Fruit fly (Drosophila melanogaster) whole organism, embryonic: Measurements from ENCODE around the gene CG44303.

Source experiments
- Adf1 ChIP-seq: fragments of 200-800 bp; sonication (Bioruptor generic); IDR thresholded peaks from 2 replicates; pipeline ENCODE4 v1.3.6; 2022; ENCODE audit warnings: missing biosample characterization, missing genetic modification characterization
- Awh ChIP-seq: fragments of 200-800 bp; sonication (Bioruptor generic); IDR thresholded peaks from 2 replicates; pipeline ENCODE4, ENCODE4 v1.3.6; 2022; ENCODE audit warnings: missing biosample characterization, missing genetic modification characterization
- CG11247 ChIP-seq: fragments of 200-800 bp; sonication (Bioruptor generic); IDR thresholded peaks from 2 replicates; pipeline ENCODE4 v1.3.6; 2022; ENCODE audit warnings: missing biosample characterization, missing genetic modification characterization
- CG1792 ChIP-seq: fragments of 200-800 bp; sonication (Bioruptor generic); optimal IDR thresholded peaks from 2 replicates; lab custom pipeline; 2016; ENCODE audit warnings: missing biosample characterization, missing genetic modification characterization
- CG18476 ChIP-seq: fragments of 200-800 bp; sonication (Bioruptor generic); optimal IDR thresholded peaks from 2 replicates; lab custom pipeline; 2016; ENCODE audit warnings: missing biosample characterization, mild to moderate bottlenecking, missing genetic modification characterization
- CG18599 ChIP-seq: fragments of 200-800 bp; sonication (Bioruptor generic); optimal IDR thresholded peaks from 3 replicates; lab custom pipeline; 2017; ENCODE audit warnings: missing biosample characterization, missing genetic modification characterization, mild to moderate bottlenecking, moderate library complexity, missing genetic modification reagents
- CG2120 ChIP-seq: fragments of 200-800 bp; sonication (Bioruptor generic); optimal IDR thresholded peaks from 3 replicates; lab custom pipeline; 2016; ENCODE audit warnings: missing biosample characterization, missing genetic modification characterization
- CG2199 ChIP-seq: fragments of 200-800 bp; sonication (Bioruptor generic); IDR thresholded peaks from 3 replicates; pipeline ENCODE4 v1.3.6; 2022; ENCODE audit warnings: missing biosample characterization, missing genetic modification characterization
- CG30020 ChIP-seq: fragments of 200-800 bp; optimal IDR thresholded peaks from 2 replicates; lab custom pipeline; 2019; ENCODE audit warnings: missing biosample characterization, mild to moderate bottlenecking, missing genetic modification characterization, moderate library complexity
- CG3163 ChIP-seq: fragments of 200-800 bp; sonication (Bioruptor generic); optimal IDR thresholded peaks from 3 replicates; lab custom pipeline; 2016; ENCODE audit warnings: missing biosample characterization, missing genetic modification characterization
- CG33557 ChIP-seq: fragments of 200-800 bp; sonication (Bioruptor generic); optimal IDR thresholded peaks from 2 replicates; lab custom pipeline; 2019; ENCODE audit warnings: missing biosample characterization, mild to moderate bottlenecking, missing genetic modification characterization, moderate library complexity
- CG5245 ChIP-seq: fragments of 200-800 bp; sonication (Bioruptor generic); optimal IDR thresholded peaks from 3 replicates; lab custom pipeline; 2016; ENCODE audit warnings: missing biosample characterization, missing genetic modification characterization
- CG7556 ChIP-seq: fragments of 200-800 bp; sonication (Bioruptor generic); optimal IDR thresholded peaks from 2 replicates; lab custom pipeline; 2017; ENCODE audit warnings: missing biosample characterization, mild to moderate bottlenecking, missing genetic modification characterization
- CG9437 ChIP-seq: fragments of 200-800 bp; sonication (Bioruptor generic); optimal IDR thresholded peaks from 2 replicates; lab custom pipeline; 2018; ENCODE audit warnings: missing biosample characterization, mild to moderate bottlenecking, missing genetic modification characterization
- CkIIα-i1 ChIP-seq: fragments of 200-800 bp; sonication (Bioruptor generic); IDR thresholded peaks from 2 replicates; pipeline ENCODE4 v1.3.6; 2022; ENCODE audit warnings: missing biosample characterization, missing genetic modification characterization
- D ChIP-seq, 2 experiments: fragments of 200-800 bp in 1 of 2; fragments of >200 bp in 1 of 2; sonication (Bioruptor generic) in 1 of 2; optimal IDR thresholded peaks; 2 replicates in 1 of 2; 3 replicates in 1 of 2; lab custom pipeline; 2017; ENCODE audit warnings: mild to moderate bottlenecking in 1 of 2, missing biosample characterization in 1 of 2, missing genetic modification characterization in 1 of 2, missing genetic modification reagents in 1 of 2
- Dbx ChIP-seq: fragments of 200-800 bp; sonication (Bioruptor generic); IDR thresholded peaks from 3 replicates; pipeline ENCODE4 v1.3.6; 2022; ENCODE audit warnings: missing biosample characterization, missing genetic modification characterization
- Dek ChIP-seq: fragments of 200-800 bp; sonication (Bioruptor generic); optimal IDR thresholded peaks from 3 replicates; lab custom pipeline; 2019; ENCODE audit warnings: missing biosample characterization, mild to moderate bottlenecking, missing genetic modification characterization, moderate library complexity
- Dll ChIP-seq: fragments of 200-800 bp; sonication (Bioruptor generic); IDR thresholded peaks from 4 replicates; pipeline ENCODE4 v1.3.6; 2022; ENCODE audit warnings: missing biosample characterization, missing genetic modification characterization; ENCODE audit not compliant: partially characterized antibody
- Gsc ChIP-seq: fragments of 200-800 bp; sonication (Bioruptor generic); IDR thresholded peaks from 2 replicates; pipeline ENCODE4 v1.3.6; 2022; ENCODE audit warnings: missing biosample characterization, missing genetic modification characterization
- Lhr ChIP-seq: fragments of 200-800 bp; sonication (Bioruptor generic); optimal IDR thresholded peaks from 3 replicates; lab custom pipeline; 2017; ENCODE audit warnings: mild to moderate bottlenecking, missing biosample characterization, missing genetic modification reagents, missing genetic modification characterization
- NC2α ChIP-seq: fragments of 200-800 bp; sonication (Bioruptor generic); optimal IDR thresholded peaks from 2 replicates; lab custom pipeline; 2016; ENCODE audit warnings: missing biosample characterization, missing genetic modification characterization
- Nf-YA ChIP-seq: fragments of 200-800 bp; sonication (Bioruptor generic); IDR thresholded peaks from 2 replicates; pipeline ENCODE4 v1.3.6; 2022; ENCODE audit warnings: missing biosample characterization, missing genetic modification characterization
- Nf-YC ChIP-seq: fragments of 200-800 bp; optimal IDR thresholded peaks from 3 replicates; lab custom pipeline; 2019; ENCODE audit warnings: missing biosample characterization, mild to moderate bottlenecking, missing genetic modification characterization, moderate library complexity
- Oaz ChIP-seq: fragments of 200-800 bp; sonication (Bioruptor generic); IDR thresholded peaks from 2 replicates; pipeline ENCODE4 v1.3.6; 2022; ENCODE audit warnings: missing biosample characterization, missing genetic modification characterization
- Opbp ChIP-seq: fragments of 200-800 bp; sonication (Bioruptor generic); IDR thresholded peaks from 3 replicates; pipeline ENCODE4 v1.3.6; 2022; ENCODE audit warnings: missing biosample characterization, missing genetic modification characterization; ENCODE audit not compliant: partially characterized antibody
- Pdp1 ChIP-seq, 2 experiments: fragments of 200-800 bp; sonication (Bioruptor generic); optimal IDR thresholded peaks; 3 replicates each; lab custom pipeline; 2016; ENCODE audit warnings: missing biosample characterization in 2 of 2, missing genetic modification characterization in 2 of 2, mild to moderate bottlenecking in 1 of 2, moderate library complexity in 1 of 2
- Ravus ChIP-seq: fragments of 200-800 bp; sonication (Bioruptor generic); IDR thresholded peaks from 2 replicates; pipeline ENCODE4 v1.3.6; 2022; ENCODE audit warnings: missing biosample characterization, missing genetic modification characterization
- Spps ChIP-seq: fragments of 200-800 bp; sonication (Bioruptor generic); optimal IDR thresholded peaks from 2 replicates; lab custom pipeline; 2018; ENCODE audit warnings: missing biosample characterization, mild to moderate bottlenecking, missing genetic modification characterization
- Trl ChIP-seq, 3 experiments: fragments of >200 bp in 2 of 3; fragments of 200-800 bp in 1 of 3; sonication (Bioruptor generic) in 1 of 3; optimal IDR thresholded peaks; 2 replicates in 1 of 3; 3 replicates in 2 of 3; lab custom pipeline; 2016 to 2017; ENCODE audit warnings: missing biosample characterization in 1 of 3, missing genetic modification characterization in 1 of 3
- abd-A ChIP-seq: fragments of 200-800 bp; sonication (Bioruptor generic); optimal IDR thresholded peaks from 3 replicates; lab custom pipeline; 2019; ENCODE audit warnings: missing biosample characterization, mild to moderate bottlenecking, missing genetic modification characterization, moderate library complexity
- aop ChIP-seq: fragments of 200-800 bp; sonication (Bioruptor generic); IDR thresholded peaks from 2 replicates; pipeline ENCODE4 v1.3.6; 2022; ENCODE audit warnings: missing biosample characterization, missing genetic modification characterization
- dan ChIP-seq: fragments of 200-800 bp; sonication (Bioruptor generic); IDR thresholded peaks from 2 replicates; pipeline ENCODE4 v1.3.6; 2022; ENCODE audit warnings: missing biosample characterization, missing genetic modification characterization
- fd64A ChIP-seq: fragments of 200-800 bp; sonication (Bioruptor generic); optimal IDR thresholded peaks from 3 replicates; lab custom pipeline; 2018; ENCODE audit warnings: missing biosample characterization, mild to moderate bottlenecking, missing genetic modification characterization
- fru ChIP-seq: fragments of >200 bp; optimal IDR thresholded peaks from 2 replicates; lab custom pipeline; 2017
- insv ChIP-seq, 2 experiments: fragments of 200-800 bp; sonication (Bioruptor generic); optimal IDR thresholded peaks; 3 replicates each; lab custom pipeline; 2016 to 2018; ENCODE audit warnings: missing biosample characterization in 2 of 2, missing genetic modification characterization in 2 of 2
- mld ChIP-seq: fragments of 200-800 bp; sonication (Bioruptor generic); IDR thresholded peaks from 3 replicates; pipeline ENCODE4 v1.3.6; 2022; ENCODE audit warnings: missing biosample characterization, missing genetic modification characterization; ENCODE audit not compliant: partially characterized antibody
- otp ChIP-seq: fragments of 200-800 bp; sonication (Bioruptor generic); IDR thresholded peaks from 3 replicates; pipeline ENCODE4, ENCODE4 v1.3.6; 2022; ENCODE audit warnings: missing biosample characterization, missing genetic modification characterization
- pan ChIP-seq, 4 experiments: fragments of >200 bp in 3 of 4; fragments of 200-800 bp in 1 of 4; sonication (Bioruptor generic) in 1 of 4; optimal IDR thresholded peaks in 3 of 4; IDR thresholded peaks in 1 of 4; 2 replicates each; pipeline versions ENCODE4 v1.3.6 to Lab custom; 2017 to 2022; ENCODE audit warnings: missing biosample characterization in 2 of 4, missing genetic modification characterization in 2 of 4, mixed read lengths in 1 of 4
- pb ChIP-seq: fragments of 200-800 bp; sonication (Bioruptor generic); optimal IDR thresholded peaks from 3 replicates; lab custom pipeline; 2016; ENCODE audit warnings: missing biosample characterization, missing genetic modification characterization
- pfk ChIP-seq: fragments of 200-800 bp; sonication (Bioruptor generic); optimal IDR thresholded peaks from 2 replicates; lab custom pipeline; 2018; ENCODE audit warnings: missing biosample characterization, mild to moderate bottlenecking, missing genetic modification characterization, moderate library complexity
- phol ChIP-seq: fragments of 200-800 bp; sonication (Bioruptor generic); optimal IDR thresholded peaks from 3 replicates; lab custom pipeline; 2018; ENCODE audit warnings: missing biosample characterization, mild to moderate bottlenecking, missing genetic modification characterization, moderate library complexity
- sob ChIP-seq: fragments of 200-800 bp; sonication (Bioruptor generic); IDR thresholded peaks from 2 replicates; pipeline ENCODE4 v1.3.6; 2022; ENCODE audit warnings: missing biosample characterization, missing genetic modification characterization
- stwl ChIP-seq: fragments of 200-800 bp; sonication (Bioruptor generic); optimal IDR thresholded peaks from 3 replicates; lab custom pipeline; 2018; ENCODE audit warnings: missing biosample characterization, mild to moderate bottlenecking, missing genetic modification characterization, moderate library complexity
- trh ChIP-seq: fragments of 200-800 bp; sonication (Bioruptor generic); optimal IDR thresholded peaks from 2 replicates; lab custom pipeline; 2016; ENCODE audit warnings: missing biosample characterization, missing genetic modification characterization
- vnd ChIP-seq: fragments of 200-800 bp; sonication (Bioruptor generic); IDR thresholded peaks from 3 replicates; pipeline ENCODE4 v1.3.6; 2022; ENCODE audit warnings: missing biosample characterization, missing genetic modification characterization; ENCODE audit not compliant: partially characterized antibody

Gene CG44303

DNA sequence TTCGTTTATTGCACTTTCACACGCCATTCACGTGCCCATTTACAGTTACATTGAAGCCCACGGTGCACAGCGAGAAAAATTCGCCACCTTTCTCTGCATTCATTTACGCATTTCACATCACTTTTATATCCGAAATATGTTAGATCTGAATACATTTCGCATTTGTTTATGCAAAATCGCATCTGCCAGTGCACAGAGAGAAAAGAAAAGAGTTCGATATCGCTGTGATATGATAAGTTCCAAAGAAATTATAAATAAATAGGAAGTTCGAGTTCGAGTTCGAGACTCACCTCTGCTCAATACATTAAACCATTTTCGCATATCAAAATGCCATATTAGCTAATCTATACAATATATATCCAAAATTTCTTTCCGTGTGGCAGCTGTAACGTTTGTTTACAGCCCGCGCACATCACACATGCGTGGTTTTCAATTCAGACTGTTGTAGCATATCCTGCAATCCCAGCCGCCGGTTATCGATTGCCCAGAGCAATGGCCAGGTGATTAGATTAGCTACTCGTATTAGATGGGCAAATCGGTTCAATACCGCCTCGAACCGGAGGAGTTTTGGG, 31.1 kb downstream of the CG44303 start (continued):
- TF ChIP-seq pfk (no peak), vnd (GFP tag; lab: Robert Waterston, UW) (no peak), trh (peak; percentile 49), CG18599 (peak; percentile 90), phol (tag; lab: Kevin White, UChicago) (peak; percentile 86), pb (GFP tag; lab: Kevin White, UChicago) (peak; percentile 71), Gsc (GFP tag; lab: Robert Waterston, UW) (no peak)
- TF ChIP-seq, all 482 proteins: peak for 392

DNA sequence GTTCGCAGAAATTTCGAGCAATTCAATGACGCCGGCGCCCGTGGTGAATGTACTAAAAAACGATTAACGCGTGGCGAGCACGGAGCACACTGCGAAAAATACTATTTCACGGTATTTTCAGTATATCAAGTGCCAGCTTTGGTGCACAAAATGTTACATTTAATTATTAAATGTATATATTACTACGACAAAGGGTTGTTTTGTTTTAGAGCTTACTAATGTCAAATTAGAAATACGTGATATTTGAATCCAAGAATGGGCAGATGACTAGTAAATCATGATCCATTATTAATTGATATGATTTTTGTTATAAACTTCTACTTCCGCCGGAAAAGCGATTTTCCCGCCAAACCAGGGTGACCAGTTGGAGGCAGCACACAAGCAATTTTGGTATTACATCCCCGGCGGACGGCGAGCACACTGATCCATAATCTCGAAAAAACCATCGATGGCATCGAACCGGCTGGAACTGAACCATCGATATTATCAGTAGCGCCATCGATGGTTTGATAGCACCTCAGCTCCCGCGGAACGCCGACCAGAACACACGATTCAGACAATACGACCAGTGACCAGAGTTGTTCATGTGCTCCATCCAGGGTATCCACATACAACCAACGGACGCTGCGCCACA, 32.9 kb downstream of the CG44303 start, which contains the start of the genes CG3226 and Cdc7:
TSS of gene CG3226 (minus strand) at position 51 of the 634 bp plus-strand sequence.
TSS of gene Cdc7 (plus strand) at position 344 of the 634 bp plus-strand sequence.
- no peak for TF ChIP-seq Awh (GFP tag; lab: Robert Waterston, UW)
- peak; percentile 50 for TF ChIP-seq CG3163 (GFP tag; lab: Kevin White, UChicago)
- peak; percentile 31 to 43 for TF ChIP-seq Pdp1 (GFP tag; optimal IDR thresholded peaks at IDR 0.05; lab: Kevin White, UChicago)
- peak; percentile 65; the same call in 2 of the 3 replicates for TF ChIP-seq mld (GFP tag; lab: Robert Waterston, UW)
- TF ChIP-seq fru (lab: Kevin White, UChicago), result no peak
- TF ChIP-seq dan, result no peak
- TF ChIP-seq CG11247, result peak; percentile 37; the same call in 1 of the 2 replicates
- TF ChIP-seq Dek (tag; lab: Kevin White, UChicago), result peak; percentile 56
- TF ChIP-seq otp (GFP tag; lab: Robert Waterston, UW), result 0 out of 3 replicates have a peak, but pooled peaks have one; percentile 36
- TF ChIP-seq sob (GFP tag; lab: Robert Waterston, UW), result peak; percentile 74
- no peak for TF ChIP-seq Oaz (GFP tag; lab: Robert Waterston, UW)
- no peak for TF ChIP-seq D (optimal IDR thresholded peaks at IDR 0.05; lab: Kevin White, UChicago)
- peak; percentile 43 for TF ChIP-seq D (GFP tag; optimal IDR thresholded peaks at IDR 0.05; lab: Kevin White, UChicago)
- TF ChIP-seq Ravus (GFP tag; lab: Robert Waterston, UW), result no peak
- TF ChIP-seq Trl (optimal IDR thresholded peaks at IDR 0.05; lab: Kevin White, UChicago), result no peak
- peak; percentile 35 for TF ChIP-seq Trl (GFP tag; optimal IDR thresholded peaks at IDR 0.05; lab: Kevin White, UChicago)
- peak; percentile 53 for TF ChIP-seq stwl (tag; lab: Kevin White, UChicago)
- TF ChIP-seq Nf-YC (tag; lab: Kevin White, UChicago), result peak; percentile 72
- no peak for TF ChIP-seq CG2199 (GFP tag; lab: Robert Waterston, UW)
- peak; percentile 67 for TF ChIP-seq CG7556
- TF ChIP-seq Adf1 (GFP tag; lab: Robert Waterston, UW), result peak; percentile 35; the same call in 1 of the 2 replicates
- TF ChIP-seq CG33557 (GFP tag; lab: Kevin White, UChicago), result peak; percentile 77
- TF ChIP-seq Nf-YA (GFP tag; lab: Robert Waterston, UW), result no peak
- peak; percentile 42 for TF ChIP-seq CG2120
- TF ChIP-seq abd-A (tag; lab: Kevin White, UChicago), result no peak
- no peak for TF ChIP-seq aop (GFP tag; lab: Robert Waterston, UW)
- TF ChIP-seq pan (optimal IDR thresholded peaks at IDR 0.05; lab: Kevin White, UChicago), result no peak
- TF ChIP-seq pan (GFP tag; optimal IDR thresholded peaks at IDR 0.05 in 1 of 2, IDR thresholded peaks at IDR 0.05 in 1 of 2), result peak in 1 of 2 experiments; percentile 58
- TF ChIP-seq Dll (GFP tag; lab: Robert Waterston, UW), result peak; percentile 71
- TF ChIP-seq CG5245 (GFP tag; lab: Kevin White, UChicago), result peak; percentile 29
- TF ChIP-seq NC2α (GFP tag; lab: Kevin White, UChicago), result no peak
- TF ChIP-seq CG18476 (GFP tag; lab: Kevin White, UChicago), result peak; percentile 16
- no peak for TF ChIP-seq CkIIα-i1 (GFP tag; lab: Robert Waterston, UW)
- TF ChIP-seq fd64A (GFP tag; lab: Kevin White, UChicago), result peak; percentile 22
- no peak for TF ChIP-seq Spps (tag; lab: Kevin White, UChicago)
- TF ChIP-seq CG1792 (GFP tag; lab: Kevin White, UChicago), result no peak
- TF ChIP-seq Opbp (GFP tag; lab: Robert Waterston, UW), result peak; percentile 83
- TF ChIP-seq Dbx, result peak; percentile 72; the same call in 2 of the 3 replicates
- peak in 1 of 2 experiments; percentile 66 for TF ChIP-seq insv (GFP tag; optimal IDR thresholded peaks at IDR 0.05; lab: Kevin White, UChicago)
- TF ChIP-seq CG9437, result peak; percentile 69
- peak; percentile 61 for TF ChIP-seq CG30020 (tag; lab: Kevin White, UChicago)
- peak; percentile 75 for TF ChIP-seq Lhr (GFP tag; lab: Kevin White, UChicago)
